Worm (Caenorhabditis elegans): ENCODE data around the gene del-5.
A peak's percentile ranks its signal among the peaks of the same experiment; 100 is the strongest.

Gene del-5

DNA sequence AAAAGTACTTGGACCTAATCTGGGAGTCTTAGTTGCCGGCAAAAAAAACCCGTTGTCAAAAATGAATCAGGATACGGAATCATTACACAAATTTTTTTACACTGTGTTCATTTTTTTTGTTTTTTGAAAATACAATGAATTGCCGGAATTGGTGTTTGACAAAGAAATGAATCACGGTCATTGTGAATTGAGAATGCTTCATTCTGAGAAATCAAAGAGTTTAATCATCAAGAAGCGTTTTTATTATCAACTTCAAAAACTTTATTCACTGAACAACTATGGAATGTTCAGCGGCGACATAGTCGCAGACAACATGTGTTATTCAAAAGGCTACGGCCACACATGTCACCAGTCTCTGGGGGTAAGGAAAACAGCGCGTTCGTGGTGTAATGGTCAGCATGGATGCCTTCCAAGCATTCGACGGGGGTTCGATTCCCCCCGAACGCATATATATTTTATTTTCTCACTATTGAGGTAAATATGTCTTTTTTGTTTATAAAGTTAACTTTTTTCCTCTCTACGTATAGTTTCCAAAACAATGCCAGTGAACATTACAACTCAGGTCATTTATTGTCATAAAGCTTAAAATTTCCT, 44.4 kb downstream of the del-5 start, which contains the start of gene nas-10 (continued):
- peak; percentile 59 for TF ChIP-seq nhr-21 (tag; optimal IDR thresholded peaks at IDR 0.05)
- no peak for TF ChIP-seq nhr-23 (tag; optimal IDR thresholded peaks at IDR 0.05)
- no peak for TF ChIP-seq ceh-16 (tag; optimal IDR thresholded peaks at IDR 0.05)
- no peak for TF ChIP-seq nhr-77 (tag; optimal IDR thresholded peaks at IDR 0.05)
- TF ChIP-seq unc-55 (GFP tag; optimal IDR thresholded peaks at IDR 0.05), result peak; percentile 29
- TF ChIP-seq ztf-1 (GFP tag; conservative IDR thresholded peaks at IDR 0.05), result no peak
- TF ChIP-seq sma-3 (GFP tag; optimal IDR thresholded peaks at IDR 0.05), result peak; percentile 67

DNA sequence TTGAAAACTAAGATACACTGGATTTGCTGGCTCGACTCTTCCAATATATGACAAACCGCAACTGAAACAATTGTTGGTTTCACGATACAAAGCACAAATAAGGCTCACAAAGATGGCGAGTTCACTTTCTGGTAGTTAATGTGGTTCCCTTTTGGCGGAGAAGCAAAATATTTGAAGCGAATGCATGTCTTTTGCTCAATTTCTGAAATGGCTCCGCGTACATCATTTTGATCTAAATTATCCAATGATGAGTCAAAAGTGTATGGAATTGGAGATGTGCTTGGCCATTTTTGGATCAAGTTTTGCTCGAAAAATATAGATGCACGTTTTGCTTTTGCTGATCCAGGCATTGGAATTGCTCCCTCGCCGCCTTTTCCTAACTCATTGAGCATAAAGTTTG, 46.3 kb downstream of the del-5 start:
- TF ChIP-seq ztf-1 (GFP tag; conservative IDR thresholded peaks at IDR 0.05) (no peak), alr-1 (tag; optimal IDR thresholded peaks at IDR 0.05) (no peak), zag-1 (tag; optimal IDR thresholded peaks at IDR 0.05) (no peak), lin-13 (GFP tag; optimal IDR thresholded peaks at IDR 0.05) (no peak), nhr-77 (tag; optimal IDR thresholded peaks at IDR 0.05) (no peak), sem-4 (tag; optimal IDR thresholded peaks at IDR 0.05) (no peak), mab-5 (tag; optimal IDR thresholded peaks at IDR 0.05) (no peak), lin-39 (tag; optimal IDR thresholded peaks at IDR 0.05) (no peak), nhr-12 (tag; optimal IDR thresholded peaks at IDR 0.05) (no peak), lin-11 (tag; optimal IDR thresholded peaks at IDR 0.05) (no peak), fos-1 (tag; optimal IDR thresholded peaks at IDR 0.05) (no peak)

DNA sequence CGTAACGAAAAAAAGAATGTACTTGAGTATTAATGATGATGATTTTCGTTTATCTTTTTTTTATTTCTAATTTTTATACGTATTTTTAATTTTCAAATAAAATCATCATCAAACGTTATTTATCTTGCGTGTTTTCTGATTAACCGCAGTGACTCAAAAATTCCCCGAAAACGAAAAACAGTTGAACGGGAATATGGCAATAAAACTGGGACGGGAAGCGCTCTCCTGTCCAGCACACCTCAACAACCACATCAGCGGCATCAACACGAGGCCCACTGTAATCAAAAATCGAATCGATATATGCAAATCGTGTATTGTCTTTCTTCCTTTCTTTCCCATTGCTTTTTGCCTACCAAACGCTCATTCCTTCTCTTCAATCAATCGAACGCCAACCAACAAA, 48.8 kb downstream of the del-5 start, which contains the start of gene K09C8.2:
Gene K09C8.2, plus strand, starts transcription at position 301 of the 400 bp plus-strand sequence.
- TF ChIP-seq elt-1 (tag; optimal IDR thresholded peaks at IDR 0.05), result no peak

DNA sequence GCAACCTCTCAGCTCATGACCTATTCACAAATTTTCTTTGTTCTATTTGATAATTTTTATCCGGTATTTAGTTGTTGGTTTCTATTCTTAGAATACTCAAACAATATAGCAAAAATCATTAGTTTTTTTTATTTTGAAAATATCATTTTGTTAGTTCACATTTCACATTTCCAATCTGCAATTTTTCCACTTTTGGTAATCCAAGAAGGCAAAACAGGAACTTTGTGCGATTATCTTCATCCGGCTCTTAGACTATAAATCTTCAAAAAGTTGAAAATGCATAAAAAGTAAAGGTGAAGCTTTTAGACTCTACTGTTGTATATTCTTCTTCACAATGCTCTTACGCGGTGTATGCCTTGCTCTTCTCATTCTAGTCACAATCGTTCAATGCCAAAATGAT, 49.6 kb downstream of the del-5 start, which contains the start of gene nlp-19:
Gene nlp-19, plus strand, starts transcription at position 301 of the 400 bp plus-strand sequence.
- no peak for TF ChIP-seq lin-13 (GFP tag; optimal IDR thresholded peaks at IDR 0.05)
- TF ChIP-seq mdl-1 (tag; optimal IDR thresholded peaks at IDR 0.05), result no peak

DNA sequence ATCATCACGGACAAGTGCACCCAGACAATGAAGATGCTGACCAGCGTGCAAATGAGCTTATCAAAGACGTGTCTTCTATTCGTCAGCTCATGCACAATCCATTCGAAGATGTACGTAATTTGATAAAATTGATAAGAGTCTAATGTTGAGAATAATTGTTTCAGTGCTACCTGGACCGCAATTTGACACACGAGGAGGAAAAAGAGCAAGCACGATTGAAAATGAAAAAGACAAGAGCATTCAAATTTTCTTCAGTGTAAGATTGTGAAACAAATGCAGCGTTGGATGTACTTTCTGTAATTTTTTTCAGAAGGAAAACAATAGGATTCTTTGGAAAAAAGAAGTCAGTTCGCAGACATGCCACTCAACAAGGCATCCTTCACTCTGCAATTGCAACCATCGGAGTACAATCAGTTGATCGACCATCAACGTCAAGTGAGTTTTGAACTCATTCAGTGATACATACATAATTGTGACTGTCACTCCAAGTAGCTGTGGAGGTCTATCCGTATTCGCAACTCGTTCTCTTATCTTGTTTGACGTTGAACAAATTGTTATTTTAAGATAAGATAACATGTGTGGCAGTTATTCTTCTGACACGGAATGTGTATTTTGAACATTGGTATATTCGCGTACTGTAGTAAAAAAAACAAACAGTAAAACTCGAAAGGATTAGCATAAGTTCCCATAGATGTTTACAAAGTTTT, 50.9 kb downstream of the del-5 start:
- TF ChIP-seq unc-62 (GFP tag; optimal IDR thresholded peaks at IDR 0.05) (no peak), fos-1 (tag; optimal IDR thresholded peaks at IDR 0.05) (peak; percentile 22), alr-1 (tag; optimal IDR thresholded peaks at IDR 0.05) (no peak)
